Worm (Caenorhabditis elegans): ENCODE results near the gene Y45F10B.3.

Y45F10B.3 gene

DNA sequence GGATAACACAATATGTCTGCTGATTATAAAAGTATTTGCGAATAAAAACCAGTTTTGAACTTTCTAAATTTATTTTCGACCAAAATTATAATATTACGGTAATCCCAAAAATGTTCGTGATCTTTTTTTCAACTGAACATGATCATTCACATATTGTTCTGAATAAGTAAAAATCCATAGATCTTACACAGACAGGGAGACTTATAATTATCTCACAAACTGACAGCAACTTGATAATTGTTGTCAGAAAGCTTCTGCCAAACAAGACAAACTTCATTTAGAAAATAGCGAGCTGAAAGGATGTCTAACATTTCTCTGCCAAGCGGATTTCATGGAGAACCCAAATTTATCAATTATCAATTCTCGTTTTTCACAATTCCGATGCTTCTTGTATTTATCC lies 33.0 kb downstream of the Y45F10B.3 start, which contains the start of gene sru-21:
Gene sru-21 (plus strand): TSS at position 301 of the 400 bp plus-strand sequence.
- TF ChIP-seq B0310.2 (tag; optimal IDR thresholded peaks at IDR 0.05) (no peak), pes-1 (GFP tag; IDR thresholded peaks at IDR 0.05) (no peak), F13C5.2 (tag; optimal IDR thresholded peaks at IDR 0.05) (no peak), flt-1 (GFP tag; IDR thresholded peaks at IDR 0.05) (no peak), hmbx-1 (tag; optimal IDR thresholded peaks at IDR 0.05) (no peak), sea-1 (GFP tag; conservative IDR thresholded peaks at IDR 0.05) (no peak), ama-1 (optimal IDR thresholded peaks at IDR 0.05) (no peak), aly-1 (tag; optimal IDR thresholded peaks at IDR 0.05) (no peak), tra-4 (tag; optimal IDR thresholded peaks at IDR 0.05) (no peak), ets-7 (tag; optimal IDR thresholded peaks at IDR 0.05) (no peak), ceh-13 (GFP tag; optimal IDR thresholded peaks at IDR 0.05) (no peak), hmg-4 (GFP tag; optimal IDR thresholded peaks at IDR 0.05) (no peak), ceh-36 (tag; optimal IDR thresholded peaks at IDR 0.05) (no peak), hnd-1 (tag; optimal IDR thresholded peaks at IDR 0.05) (no peak), tbx-11 (GFP tag; IDR thresholded peaks at IDR 0.05) (no peak), tbx-37 (GFP tag; conservative IDR thresholded peaks at IDR 0.05) (no peak), scrt-1 (GFP tag; IDR thresholded peaks at IDR 0.05) (no peak)

DNA sequence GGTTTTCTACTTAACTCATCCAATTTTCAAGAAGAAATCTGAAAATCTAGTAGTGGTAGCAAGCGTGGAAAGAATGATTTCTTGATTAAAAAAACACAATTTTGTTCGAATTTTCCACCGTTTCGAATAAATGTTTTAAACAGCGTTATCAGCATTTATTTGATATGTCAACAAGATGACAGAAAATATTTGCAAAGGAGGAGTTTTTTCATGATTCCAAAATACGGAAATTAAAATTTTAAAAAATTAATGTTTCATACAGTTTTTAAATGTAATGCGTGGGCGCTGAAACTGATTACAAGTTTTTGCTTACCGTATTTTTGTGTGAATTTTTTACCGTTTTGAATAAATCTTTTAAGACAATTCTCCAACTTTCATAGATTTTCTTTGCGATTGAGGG lies 39.2 kb downstream of the Y45F10B.3 start:
- TF ChIP-seq tbx-11 (GFP tag; IDR thresholded peaks at IDR 0.05): no peak
- TF ChIP-seq hmg-4 (GFP tag; optimal IDR thresholded peaks at IDR 0.05): no peak
- no peak for TF ChIP-seq scrt-1 (GFP tag; IDR thresholded peaks at IDR 0.05)
- no peak for TF ChIP-seq hnd-1 (tag; optimal IDR thresholded peaks at IDR 0.05)
- no peak for TF ChIP-seq F13C5.2 (tag; optimal IDR thresholded peaks at IDR 0.05)
- TF ChIP-seq sea-1 (GFP tag; conservative IDR thresholded peaks at IDR 0.05): no peak

- TF ChIP-seq scrt-1 (GFP tag; IDR thresholded peaks at IDR 0.05) (no peak), pes-1 (GFP tag; IDR thresholded peaks at IDR 0.05) (no peak), ets-7 (tag; optimal IDR thresholded peaks at IDR 0.05) (no peak), tbx-37 (GFP tag; conservative IDR thresholded peaks at IDR 0.05) (no peak), F13C5.2 (tag; optimal IDR thresholded peaks at IDR 0.05) (no peak), hnd-1 (tag; optimal IDR thresholded peaks at IDR 0.05) (no peak), ama-1 (optimal IDR thresholded peaks at IDR 0.05) (no peak), sea-1 (GFP tag; conservative IDR thresholded peaks at IDR 0.05) (no peak), tbx-11 (GFP tag; IDR thresholded peaks at IDR 0.05) (no peak), hmbx-1 (tag; optimal IDR thresholded peaks at IDR 0.05) (no peak), flt-1 (GFP tag; IDR thresholded peaks at IDR 0.05) (no peak), B0310.2 (tag; optimal IDR thresholded peaks at IDR 0.05) (no peak), ceh-36 (tag; optimal IDR thresholded peaks at IDR 0.05) (no peak), tra-4 (tag; optimal IDR thresholded peaks at IDR 0.05) (no peak), hmg-4 (GFP tag; optimal IDR thresholded peaks at IDR 0.05) (no peak), aly-1 (tag; optimal IDR thresholded peaks at IDR 0.05) (no peak), ceh-13 (GFP tag; optimal IDR thresholded peaks at IDR 0.05) (no peak)
Observed at ce11 chrIV:13633165-13633564, 39.7 kb downstream of the Y45F10B.3 start, which contains the start of gene fbxa-98. TSS of gene fbxa-98 (plus strand) at chrIV:13633407.

- TF ChIP-seq hmg-4 (GFP tag; optimal IDR thresholded peaks at IDR 0.05): no peak
- TF ChIP-seq hnd-1 (tag; optimal IDR thresholded peaks at IDR 0.05): no peak
- TF ChIP-seq scrt-1 (GFP tag; IDR thresholded peaks at IDR 0.05): no peak
- TF ChIP-seq aly-1 (tag; optimal IDR thresholded peaks at IDR 0.05): no peak
- no peak for TF ChIP-seq tbx-37 (GFP tag; conservative IDR thresholded peaks at IDR 0.05)
- no peak for TF ChIP-seq F13C5.2 (tag; optimal IDR thresholded peaks at IDR 0.05)
- TF ChIP-seq ceh-13 (GFP tag; optimal IDR thresholded peaks at IDR 0.05): no peak
- TF ChIP-seq ets-7 (tag; optimal IDR thresholded peaks at IDR 0.05): no peak
- TF ChIP-seq ama-1 (optimal IDR thresholded peaks at IDR 0.05): no peak
- TF ChIP-seq flt-1 (GFP tag; IDR thresholded peaks at IDR 0.05): no peak
Observed at ce11 chrIV:13636975-13637374, 43.5 kb downstream of the Y45F10B.3 start, which contains the start of gene C08F11.7. TSS of gene C08F11.7 (plus strand) at chrIV:13637275.

- no peak for TF ChIP-seq B0310.2 (tag; optimal IDR thresholded peaks at IDR 0.05)
- no peak for TF ChIP-seq F13C5.2 (tag; optimal IDR thresholded peaks at IDR 0.05)
- TF ChIP-seq hmbx-1 (tag; optimal IDR thresholded peaks at IDR 0.05): no peak
Observed at ce11 chrIV:13639027-13639426, 45.6 kb downstream of the Y45F10B.3 start, which contains the start of gene ugt-22. TSS of gene ugt-22 (plus strand) at chrIV:13639260.

Data from whole organism, early embryonic.